Worm (Caenorhabditis elegans) whole organism, young adult: ENCODE results near the gene srt-33.

ENCODE experiments used
- C17E4.6 ChIP-seq: fragments of 200-800 bp; sonication (Bioruptor generic); IDR thresholded peaks from 2 replicates; pipeline ENCODE4 v1.3.6; 2022; ENCODE audit warnings: missing genetic modification reagents, missing genetic modification characterization, missing compliant biosample characterization
- T07F8.4 ChIP-seq: sonication (generic microtip); optimal IDR thresholded peaks from 2 replicates; lab custom pipeline; 2016; ENCODE audit warnings: mild to moderate bottlenecking, missing genetic modification characterization, moderate library complexity, missing compliant biosample characterization
- attf-5 ChIP-seq: fragments of 200-800 bp; sonication (Bioruptor generic); optimal IDR thresholded peaks from 2 replicates; lab custom pipeline; 2018; ENCODE audit warnings: mild to moderate bottlenecking, missing genetic modification characterization, missing compliant biosample characterization
- cebp-1 ChIP-seq, 2 experiments: fragments of 200-800 bp in 1 of 2; sonication (Bioruptor generic) in 1 of 2; sonication (generic microtip) in 1 of 2; IDR thresholded peaks in 1 of 2; optimal IDR thresholded peaks in 1 of 2; 2 replicates each; pipeline versions ENCODE4 v1.3.6 to Lab custom; 2017 to 2022; ENCODE audit warnings: missing compliant biosample characterization in 2 of 2, missing genetic modification characterization in 2 of 2, mild to moderate bottlenecking in 1 of 2, missing genetic modification reagents in 1 of 2, moderate library complexity in 1 of 2
- dox-1 ChIP-seq: fragments of 200-800 bp; sonication (Bioruptor generic); IDR thresholded peaks from 2 replicates; pipeline ENCODE4 v1.3.6; 2022; ENCODE audit warnings: missing genetic modification reagents, missing genetic modification characterization, missing compliant biosample characterization
- dpl-1 ChIP-seq: fragments of 150-350 bp; optimal IDR thresholded peaks from 2 replicates; lab custom pipeline; 2014; ENCODE audit warnings: missing biosample characterization, missing genetic modification reagents, missing genetic modification characterization
- efl-1 ChIP-seq: fragments of 150-350 bp; optimal IDR thresholded peaks from 2 replicates; lab custom pipeline; 2014; ENCODE audit warnings: missing biosample characterization, missing genetic modification reagents, missing genetic modification characterization
- egrh-3 ChIP-seq: fragments of 200-800 bp; sonication (Bioruptor generic); IDR thresholded peaks from 2 replicates; pipeline ENCODE4 v1.3.6; 2022; ENCODE audit warnings: missing genetic modification reagents, missing genetic modification characterization, missing compliant biosample characterization
- nhr-179 ChIP-seq: sonication (generic microtip); optimal IDR thresholded peaks from 2 replicates; lab custom pipeline; 2016; ENCODE audit warnings: mild to moderate bottlenecking, missing genetic modification characterization, missing compliant biosample characterization
- unc-62 ChIP-seq: fragments of 150-350 bp; optimal IDR thresholded peaks from 2 replicates; lab custom pipeline; 2014; ENCODE audit warnings: missing biosample characterization, missing genetic modification reagents, missing genetic modification characterization
- ztf-3 ChIP-seq: fragments of 200-800 bp; sonication (Bioruptor generic); optimal IDR thresholded peaks from 2 replicates; lab custom pipeline; 2018; ENCODE audit warnings: mild to moderate bottlenecking, missing genetic modification characterization, missing compliant biosample characterization

ce11 chrV:14283241-14283640 is 3.6 kb upstream of the srt-33 start, which contains the start of gene F40G12.10:
- no peak for TF ChIP-seq unc-62 (GFP tag; lab: Kevin White, UChicago)
- TF ChIP-seq T07F8.4 (tag; lab: Kevin White, UChicago): no peak
- TF ChIP-seq dox-1: no peak
- TF ChIP-seq dpl-1 (GFP tag; lab: Kevin White, UChicago): no peak
- TF ChIP-seq nhr-179 (tag; lab: Kevin White, UChicago): no peak
- no peak for TF ChIP-seq ztf-3 (GFP tag; lab: Kevin White, UChicago)
- no peak for TF ChIP-seq efl-1 (GFP tag; lab: Kevin White, UChicago)
- TF ChIP-seq attf-5: no peak
- TF ChIP-seq C17E4.6 (GFP tag; lab: Robert Waterston, UW): no peak
- TF ChIP-seq cebp-1 (GFP tag; IDR thresholded peaks at IDR 0.05; lab: Robert Waterston, UW): no peak
- TF ChIP-seq cebp-1 (tag; optimal IDR thresholded peaks at IDR 0.05; lab: Kevin White, UChicago): no peak
- TF ChIP-seq egrh-3 (GFP tag; lab: Robert Waterston, UW): no peak
